Fruit fly (Drosophila melanogaster) whole organism, embryonic: ENCODE data around the gene CG7432.

Source experiments
- Ada2b ChIP-seq: fragments of 200-800 bp; sonication (Bioruptor generic); IDR thresholded peaks from 2 replicates; pipeline ENCODE4 v1.3.6; 2022; ENCODE audit warnings: missing biosample characterization, missing genetic modification characterization
- Atf-2 ChIP-seq: fragments of 200-800 bp; sonication (Bioruptor generic); optimal IDR thresholded peaks from 2 replicates; lab custom pipeline; 2016; ENCODE audit warnings: missing biosample characterization, missing genetic modification characterization
- Atf6 ChIP-seq: fragments of 200-800 bp; sonication (Bioruptor generic); IDR thresholded peaks from 2 replicates; pipeline ENCODE4 v1.3.6; 2022; ENCODE audit warnings: missing biosample characterization, missing genetic modification characterization
- Bteb2 ChIP-seq: fragments of 200-800 bp; sonication (Bioruptor generic); optimal IDR thresholded peaks from 2 replicates; lab custom pipeline; 2016; ENCODE audit warnings: missing biosample characterization, missing genetic modification characterization
- C15 ChIP-seq: fragments of 200-800 bp; sonication (Bioruptor generic); IDR thresholded peaks from 3 replicates; pipeline ENCODE4 v1.3.6; 2022; ENCODE audit warnings: missing biosample characterization, missing genetic modification characterization
- CG10267 ChIP-seq: fragments of 200-800 bp; sonication (Bioruptor generic); optimal IDR thresholded peaks from 2 replicates; lab custom pipeline; 2018; ENCODE audit warnings: missing biosample characterization, mild to moderate bottlenecking, missing genetic modification characterization, moderate library complexity
- CG10431 ChIP-seq: fragments of 200-800 bp; sonication (Bioruptor generic); optimal IDR thresholded peaks from 3 replicates; lab custom pipeline; 2018; ENCODE audit warnings: missing biosample characterization, mild to moderate bottlenecking, missing genetic modification characterization
- CG12104 ChIP-seq: fragments of 200-800 bp; sonication (Bioruptor generic); optimal IDR thresholded peaks from 3 replicates; lab custom pipeline; 2016; ENCODE audit warnings: missing biosample characterization, missing genetic modification characterization
- CG12659 ChIP-seq: fragments of 200-800 bp; sonication (Bioruptor generic); optimal IDR thresholded peaks from 3 replicates; lab custom pipeline; 2017; ENCODE audit warnings: mild to moderate bottlenecking, missing biosample characterization, missing genetic modification reagents, missing genetic modification characterization
- CG12942 ChIP-seq: fragments of 200-800 bp; sonication (Bioruptor generic); optimal IDR thresholded peaks from 3 replicates; lab custom pipeline; 2016; ENCODE audit warnings: missing biosample characterization, missing genetic modification characterization
- CG13624 ChIP-seq: fragments of 200-800 bp; sonication (Bioruptor generic); optimal IDR thresholded peaks from 2 replicates; lab custom pipeline; 2016; ENCODE audit warnings: missing biosample characterization, missing genetic modification characterization
- CG14050 ChIP-seq: fragments of 200-800 bp; sonication (Bioruptor generic); IDR thresholded peaks from 3 replicates; pipeline ENCODE4 v1.3.6; 2022; ENCODE audit warnings: missing biosample characterization, missing genetic modification characterization
- CG14710 ChIP-seq: fragments of 200-800 bp; sonication (Bioruptor generic); optimal IDR thresholded peaks from 3 replicates; lab custom pipeline; 2019; ENCODE audit warnings: missing biosample characterization, mild to moderate bottlenecking, missing genetic modification characterization, moderate library complexity
- CG17385 ChIP-seq: fragments of 200-800 bp; sonication (Bioruptor generic); optimal IDR thresholded peaks from 3 replicates; lab custom pipeline; 2018; ENCODE audit warnings: missing biosample characterization, mild to moderate bottlenecking, missing genetic modification characterization
- CG2875 ChIP-seq: fragments of 200-800 bp; sonication (Bioruptor generic); optimal IDR thresholded peaks from 2 replicates; lab custom pipeline; 2017; ENCODE audit warnings: missing biosample characterization, mild to moderate bottlenecking, missing genetic modification characterization, missing genetic modification reagents
- CG32532 ChIP-seq: fragments of 200-800 bp; sonication (Bioruptor generic); IDR thresholded peaks from 2 replicates; pipeline ENCODE4 v1.3.6; 2022; ENCODE audit warnings: missing biosample characterization, missing genetic modification characterization
- CG4424 ChIP-seq: fragments of 200-800 bp; sonication (Bioruptor generic); optimal IDR thresholded peaks from 3 replicates; lab custom pipeline; 2016; ENCODE audit warnings: missing biosample characterization, missing genetic modification characterization
- CG6689 ChIP-seq: fragments of 200-800 bp; sonication (Bioruptor generic); IDR thresholded peaks from 2 replicates; pipeline ENCODE4 v1.3.6; 2022; ENCODE audit warnings: missing biosample characterization, missing genetic modification characterization
- CG9797 ChIP-seq: fragments of 200-800 bp; sonication (Bioruptor generic); optimal IDR thresholded peaks from 3 replicates; lab custom pipeline; 2018; ENCODE audit warnings: missing biosample characterization, mild to moderate bottlenecking, missing genetic modification characterization
- CoRest ChIP-seq: fragments of 200-800 bp; sonication (Bioruptor generic); optimal IDR thresholded peaks from 3 replicates; lab custom pipeline; 2018; ENCODE audit warnings: missing biosample characterization, mild to moderate bottlenecking, missing genetic modification characterization, moderate library complexity
- Dfd ChIP-seq, 2 experiments: fragments of >200 bp; optimal IDR thresholded peaks; 2 replicates each; lab custom pipeline; 2017; ENCODE audit warnings: missing biosample characterization in 2 of 2, missing genetic modification characterization in 2 of 2
- Dll ChIP-seq: fragments of 200-800 bp; sonication (Bioruptor generic); IDR thresholded peaks from 4 replicates; pipeline ENCODE4 v1.3.6; 2022; ENCODE audit warnings: missing biosample characterization, missing genetic modification characterization; ENCODE audit not compliant: partially characterized antibody
- HLH3B ChIP-seq: fragments of 200-800 bp; sonication (Bioruptor generic); IDR thresholded peaks from 2 replicates; pipeline ENCODE4 v1.3.6; 2022; ENCODE audit warnings: missing biosample characterization, missing genetic modification characterization
- Hey ChIP-seq: fragments of 200-800 bp; sonication (Bioruptor generic); optimal IDR thresholded peaks from 3 replicates; lab custom pipeline; 2018; ENCODE audit warnings: missing biosample characterization, mild to moderate bottlenecking, missing genetic modification characterization
- Hr51 ChIP-seq, 2 experiments: fragments of 200-800 bp; sonication (Bioruptor generic); optimal IDR thresholded peaks; 2 replicates in 1 of 2; 3 replicates in 1 of 2; lab custom pipeline; 2016 to 2018; ENCODE audit warnings: missing biosample characterization in 2 of 2, missing genetic modification characterization in 2 of 2, mild to moderate bottlenecking in 1 of 2, moderate library complexity in 1 of 2
- Hr78 ChIP-seq, 2 experiments: fragments of 200-800 bp in 1 of 2; fragments of >200 bp in 1 of 2; sonication (Bioruptor generic) in 1 of 2; optimal IDR thresholded peaks; 2 replicates each; lab custom pipeline; 2017 to 2019; ENCODE audit warnings: missing biosample characterization in 2 of 2, missing genetic modification characterization in 2 of 2, mild to moderate bottlenecking in 1 of 2, moderate library complexity in 1 of 2
- Kr ChIP-seq: fragments of 200-800 bp; sonication (Bioruptor generic); optimal IDR thresholded peaks from 2 replicates; lab custom pipeline; 2017; ENCODE audit warnings: missing biosample characterization, mild to moderate bottlenecking, missing genetic modification characterization
- Lhr ChIP-seq: fragments of 200-800 bp; sonication (Bioruptor generic); optimal IDR thresholded peaks from 3 replicates; lab custom pipeline; 2017; ENCODE audit warnings: mild to moderate bottlenecking, missing biosample characterization, missing genetic modification reagents, missing genetic modification characterization
- Oaz ChIP-seq: fragments of 200-800 bp; sonication (Bioruptor generic); IDR thresholded peaks from 2 replicates; pipeline ENCODE4 v1.3.6; 2022; ENCODE audit warnings: missing biosample characterization, missing genetic modification characterization
- Opbp ChIP-seq: fragments of 200-800 bp; sonication (Bioruptor generic); IDR thresholded peaks from 3 replicates; pipeline ENCODE4 v1.3.6; 2022; ENCODE audit warnings: missing biosample characterization, missing genetic modification characterization; ENCODE audit not compliant: partially characterized antibody
- Scr ChIP-seq: fragments of 200-800 bp; sonication (Bioruptor generic); IDR thresholded peaks from 2 replicates; pipeline ENCODE4 v1.3.6; 2022; ENCODE audit warnings: missing biosample characterization, missing genetic modification characterization; ENCODE audit not compliant: partially characterized antibody
- Six4 ChIP-seq: fragments of 200-800 bp; sonication (Bioruptor generic); optimal IDR thresholded peaks from 2 replicates; lab custom pipeline; 2016; ENCODE audit warnings: missing biosample characterization, missing genetic modification characterization
- Sox102F ChIP-seq: fragments of 200-800 bp; sonication (Bioruptor generic); optimal IDR thresholded peaks from 2 replicates; lab custom pipeline; 2018; ENCODE audit warnings: missing biosample characterization, mild to moderate bottlenecking, missing genetic modification characterization, moderate library complexity
- Xbp1 ChIP-seq: fragments of 200-800 bp; sonication (Bioruptor generic); optimal IDR thresholded peaks from 3 replicates; lab custom pipeline; 2016; ENCODE audit warnings: missing biosample characterization, mild to moderate bottlenecking, missing genetic modification characterization
- crol ChIP-seq: fragments of 200-800 bp; sonication (Bioruptor generic); IDR thresholded peaks from 2 replicates; pipeline ENCODE4 v1.3.6; 2022; ENCODE audit warnings: missing biosample characterization, missing genetic modification characterization
- dmrt11E ChIP-seq: fragments of 200-800 bp; sonication (Bioruptor generic); optimal IDR thresholded peaks from 3 replicates; lab custom pipeline; 2018; ENCODE audit warnings: missing biosample characterization, mild to moderate bottlenecking, missing genetic modification characterization, moderate library complexity
- dmrt99B ChIP-seq: fragments of 200-800 bp; sonication (Bioruptor generic); optimal IDR thresholded peaks from 2 replicates; lab custom pipeline; 2018; ENCODE audit warnings: missing biosample characterization, mild to moderate bottlenecking, missing genetic modification characterization, moderate library complexity
- eve ChIP-seq, 2 experiments: fragments of >200 bp; optimal IDR thresholded peaks; 2 replicates each; lab custom pipeline; 2017; ENCODE audit warnings: missing biosample characterization in 2 of 2, missing genetic modification characterization in 2 of 2
- gem ChIP-seq: fragments of 200-800 bp; sonication (Bioruptor generic); optimal IDR thresholded peaks from 2 replicates; lab custom pipeline; 2019; ENCODE audit warnings: missing biosample characterization, mild to moderate bottlenecking, missing genetic modification characterization, moderate library complexity
- grn ChIP-seq: fragments of 200-800 bp; sonication (Bioruptor generic); optimal IDR thresholded peaks from 3 replicates; lab custom pipeline; 2017; ENCODE audit warnings: missing biosample characterization, missing genetic modification characterization
- inv ChIP-seq: fragments of 200-800 bp; sonication (Bioruptor generic); IDR thresholded peaks from 2 replicates; pipeline ENCODE4 v1.3.6; 2022; ENCODE audit warnings: missing biosample characterization, missing genetic modification characterization; ENCODE audit not compliant: partially characterized antibody
- ken ChIP-seq: fragments of 200-800 bp; sonication (Bioruptor generic); IDR thresholded peaks from 3 replicates; pipeline ENCODE4 v1.3.6; 2022; ENCODE audit warnings: missing biosample characterization, missing genetic modification characterization
- knrl ChIP-seq: fragments of 200-800 bp; sonication (Bioruptor generic); IDR thresholded peaks from 3 replicates; pipeline ENCODE4 v1.3.6; 2022; ENCODE audit warnings: missing biosample characterization, missing genetic modification characterization; ENCODE audit not compliant: partially characterized antibody
- pb ChIP-seq: fragments of 200-800 bp; sonication (Bioruptor generic); optimal IDR thresholded peaks from 3 replicates; lab custom pipeline; 2016; ENCODE audit warnings: missing biosample characterization, missing genetic modification characterization
- sens-2 ChIP-seq: fragments of 200-800 bp; sonication (Bioruptor generic); IDR thresholded peaks from 2 replicates; pipeline ENCODE4 v1.3.6; 2022; ENCODE audit warnings: missing biosample characterization, missing genetic modification characterization
- slou ChIP-seq: fragments of 200-800 bp; sonication (Bioruptor generic); optimal IDR thresholded peaks from 3 replicates; lab custom pipeline; 2016; ENCODE audit warnings: missing biosample characterization, missing genetic modification characterization
- so ChIP-seq: fragments of 200-800 bp; sonication (Bioruptor generic); IDR thresholded peaks from 3 replicates; pipeline ENCODE4 v1.3.6; 2022; ENCODE audit warnings: missing biosample characterization, missing genetic modification characterization
- ssp ChIP-seq: fragments of 200-800 bp; sonication (Bioruptor generic); IDR thresholded peaks from 2 replicates; pipeline ENCODE4 v1.3.6; 2022; ENCODE audit warnings: missing biosample characterization, missing genetic modification characterization
- trem ChIP-seq: fragments of 200-800 bp; optimal IDR thresholded peaks from 3 replicates; lab custom pipeline; 2019; ENCODE audit warnings: missing biosample characterization, mild to moderate bottlenecking, missing genetic modification characterization, moderate library complexity
- trh ChIP-seq: fragments of 200-800 bp; sonication (Bioruptor generic); optimal IDR thresholded peaks from 2 replicates; lab custom pipeline; 2016; ENCODE audit warnings: missing biosample characterization, missing genetic modification characterization

CG7432 gene

dm6 chr3R:19641498-19642065 is 23.2 kb upstream of the CG7432 start:
- TF ChIP-seq Hey (tag; lab: Kevin White, UChicago): no peak
- no peak for TF ChIP-seq slou (GFP tag; lab: Kevin White, UChicago)
- TF ChIP-seq Sox102F (GFP tag; lab: Kevin White, UChicago): peak; percentile 93
- TF ChIP-seq CG13624 (GFP tag; lab: Kevin White, UChicago): peak; percentile 70
- TF ChIP-seq HLH3B (GFP tag; lab: Robert Waterston, UW): peak; percentile 90
- TF ChIP-seq CG9797: no peak
- TF ChIP-seq Six4: peak; percentile 65
- peak; percentile 85 for TF ChIP-seq trem (tag; lab: Kevin White, UChicago)
- TF ChIP-seq knrl: no peak
- TF ChIP-seq pb (GFP tag; lab: Kevin White, UChicago): peak; percentile 36
- no peak for TF ChIP-seq grn (GFP tag; lab: Kevin White, UChicago)
- TF ChIP-seq Hr78 (GFP tag; optimal IDR thresholded peaks at IDR 0.05; lab: Kevin White, UChicago): peak in 1 of 2 experiments; percentile 50
- TF ChIP-seq dmrt99B (tag; lab: Kevin White, UChicago): peak; percentile 92
- no peak for TF ChIP-seq crol (GFP tag; lab: Robert Waterston, UW)
- TF ChIP-seq Atf-2 (GFP tag; lab: Kevin White, UChicago): peak; percentile 18
- TF ChIP-seq dmrt11E: peak; percentile 82
- TF ChIP-seq Dfd (GFP tag; optimal IDR thresholded peaks at IDR 0.05; lab: Kevin White, UChicago): no peak
- TF ChIP-seq CG17385 (GFP tag; lab: Kevin White, UChicago): peak; percentile 76
- TF ChIP-seq Bteb2 (GFP tag; lab: Kevin White, UChicago): peak; percentile 80
- peak; percentile 35 to 94 for TF ChIP-seq Hr51 (GFP tag; optimal IDR thresholded peaks at IDR 0.05; lab: Kevin White, UChicago)
- peak; percentile 92 for TF ChIP-seq CG32532 (GFP tag; lab: Robert Waterston, UW)
- peak; percentile 65 for TF ChIP-seq ssp (GFP tag; lab: Robert Waterston, UW)
- TF ChIP-seq eve (GFP tag; optimal IDR thresholded peaks at IDR 0.05; lab: Kevin White, UChicago): no peak
- peak; percentile 92 for TF ChIP-seq Atf6
- TF ChIP-seq C15: peak; percentile 82; the same call in 2 of the 3 replicates
- TF ChIP-seq inv (GFP tag; lab: Robert Waterston, UW): no peak
- peak; percentile 83 for TF ChIP-seq CG12104 (GFP tag; lab: Kevin White, UChicago)
- peak; percentile 79 for TF ChIP-seq CG14710 (tag; lab: Kevin White, UChicago)
- peak; percentile 87 for TF ChIP-seq Ada2b (GFP tag; lab: Robert Waterston, UW)
- TF ChIP-seq CG12942 (GFP tag; lab: Kevin White, UChicago): peak; percentile 53
- peak; percentile 82 for TF ChIP-seq Xbp1 (GFP tag; lab: Kevin White, UChicago)
- no peak for TF ChIP-seq Kr
- TF ChIP-seq gem (tag; lab: Kevin White, UChicago): peak; percentile 92
- peak; percentile 87 for TF ChIP-seq CG14050 (GFP tag; lab: Robert Waterston, UW)
- TF ChIP-seq trh (GFP tag; lab: Kevin White, UChicago): peak; percentile 32
- peak; percentile 75 for TF ChIP-seq Oaz (GFP tag; lab: Robert Waterston, UW)
- peak; percentile 89 for TF ChIP-seq CoRest (tag; lab: Kevin White, UChicago)
- peak; percentile 81 for TF ChIP-seq CG12659
- TF ChIP-seq Dll: no peak
- peak; percentile 82 for TF ChIP-seq so
- TF ChIP-seq CG4424 (GFP tag; lab: Kevin White, UChicago): peak; percentile 86
- peak; percentile 48 for TF ChIP-seq Lhr (GFP tag; lab: Kevin White, UChicago)
- peak; percentile 87 for TF ChIP-seq ken (GFP tag; lab: Robert Waterston, UW)
- no peak for TF ChIP-seq Scr
- TF ChIP-seq sens-2 (GFP tag; lab: Robert Waterston, UW): peak; percentile 89
- peak; percentile 87 for TF ChIP-seq CG6689 (GFP tag; lab: Robert Waterston, UW)
- peak; percentile 18 for TF ChIP-seq CG10431 (GFP tag; lab: Kevin White, UChicago)
- peak; percentile 84 for TF ChIP-seq CG10267 (tag; lab: Kevin White, UChicago)
- TF ChIP-seq CG2875: peak; percentile 76
- no peak for TF ChIP-seq Opbp (GFP tag; lab: Robert Waterston, UW)
